Fruit fly (Drosophila melanogaster): ENCODE measurements around the gene CG3345.
A peak's percentile ranks its signal among the peaks of the same experiment; 100 is the strongest.

CG3345 gene

DNA sequence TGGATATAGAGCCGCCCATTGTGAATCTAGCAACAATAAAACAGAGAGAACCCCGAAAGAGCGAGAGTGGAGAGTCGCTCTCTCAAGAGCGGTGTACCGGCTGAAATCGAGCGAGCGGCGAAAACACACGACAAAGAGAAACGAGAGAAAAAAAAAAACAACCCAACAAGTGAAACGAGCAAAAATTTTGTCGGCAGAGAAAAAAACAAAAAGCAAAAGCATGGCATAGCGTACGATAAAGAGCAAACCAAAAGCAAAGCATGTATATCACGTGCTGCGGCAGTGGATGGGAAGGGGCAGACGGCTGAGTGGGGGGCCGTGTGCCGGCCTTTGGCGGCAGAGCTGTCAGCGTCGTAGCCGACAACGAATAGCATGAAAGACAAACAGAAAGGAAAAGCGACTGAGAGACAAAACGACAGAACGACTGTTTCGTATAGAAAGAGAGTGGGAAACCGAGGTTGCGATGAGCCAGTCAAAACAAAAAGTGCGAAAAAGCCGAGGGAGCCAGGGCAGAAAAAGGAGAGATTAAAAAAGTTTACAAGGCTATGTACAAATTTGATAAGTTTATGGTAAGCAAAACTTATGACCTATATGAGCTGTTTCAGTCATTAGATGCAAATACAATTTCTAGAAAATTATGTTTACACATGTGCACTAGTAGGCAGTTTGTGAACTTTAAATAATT is 22.1 kb upstream of the CG3345 start (continued):
- TF ChIP-seq cad (GFP tag; optimal IDR thresholded peaks at IDR 0.05) = peak; percentile 69
- no peak for TF ChIP-seq CG12219 (GFP tag; optimal IDR thresholded peaks at IDR 0.05)
- no peak for TF ChIP-seq odd (GFP tag; optimal IDR thresholded peaks at IDR 0.05)
- TF ChIP-seq fd3F (GFP tag; optimal IDR thresholded peaks at IDR 0.05) = no peak
- no peak for TF ChIP-seq Camta (GFP tag; optimal IDR thresholded peaks at IDR 0.05)
- TF ChIP-seq CG9817 (tag; optimal IDR thresholded peaks at IDR 0.05) = no peak
- no peak for TF ChIP-seq jing (GFP tag; optimal IDR thresholded peaks at IDR 0.05)
- TF ChIP-seq CG7987 (GFP tag; optimal IDR thresholded peaks at IDR 0.05) = peak; percentile 89
- TF ChIP-seq sim (GFP tag; IDR thresholded peaks at IDR 0.05) = no peak
- no peak for TF ChIP-seq CG1647 (GFP tag; optimal IDR thresholded peaks at IDR 0.05)
- no peak for TF ChIP-seq Dad (GFP tag; optimal IDR thresholded peaks at IDR 0.05)
- TF ChIP-seq CG15073 (GFP tag; optimal IDR thresholded peaks at IDR 0.05) = no peak
- no peak for TF ChIP-seq CG4707 (GFP tag; optimal IDR thresholded peaks at IDR 0.05)
- no peak for TF ChIP-seq en (GFP tag; optimal IDR thresholded peaks at IDR 0.05)
- TF ChIP-seq Taf1 (GFP tag; IDR thresholded peaks at IDR 0.05) = no peak
- TF ChIP-seq C15 (GFP tag; IDR thresholded peaks at IDR 0.05) = no peak
- TF ChIP-seq pho (GFP tag; optimal IDR thresholded peaks at IDR 0.05) = no peak
- TF ChIP-seq nmo (GFP tag; optimal IDR thresholded peaks at IDR 0.05) = no peak
- TF ChIP-seq CG8281 (tag; optimal IDR thresholded peaks at IDR 0.05) = no peak
- TF ChIP-seq sna (GFP tag; IDR thresholded peaks at IDR 0.05; ENCODE audit: partially characterized antibody) = peak; percentile 57; the same call in 1 of the 2 replicates
- peak; percentile 54 for TF ChIP-seq CHES-1-like (GFP tag; optimal IDR thresholded peaks at IDR 0.05)
- no peak for TF ChIP-seq CG12071 (GFP tag; optimal IDR thresholded peaks at IDR 0.05)
- no peak for TF ChIP-seq CG9727 (GFP tag; optimal IDR thresholded peaks at IDR 0.05)
- no peak for TF ChIP-seq Hr3 (GFP tag; optimal IDR thresholded peaks at IDR 0.05)
- TF ChIP-seq CG10565 (GFP tag; optimal IDR thresholded peaks at IDR 0.05) = no peak
- no peak for TF ChIP-seq pzg (GFP tag; optimal IDR thresholded peaks at IDR 0.05)
- TF ChIP-seq Abd-B (GFP tag; optimal IDR thresholded peaks at IDR 0.05) = no peak
- TF ChIP-seq pfk (GFP tag; optimal IDR thresholded peaks at IDR 0.05) = no peak
- no peak for TF ChIP-seq CG30020 (tag; optimal IDR thresholded peaks at IDR 0.05)
- no peak for TF ChIP-seq PHDP (tag; optimal IDR thresholded peaks at IDR 0.05)
- no peak for TF ChIP-seq NC2β (GFP tag; optimal IDR thresholded peaks at IDR 0.05)
- TF ChIP-seq CG7786 (GFP tag; optimal IDR thresholded peaks at IDR 0.05) = no peak
- peak; percentile 47; the same call in 1 of the 3 replicates for TF ChIP-seq zen2 (GFP tag; IDR thresholded peaks at IDR 0.05; ENCODE audit: partially characterized antibody)
- TF ChIP-seq shn (GFP tag; optimal IDR thresholded peaks at IDR 0.05) = no peak
- TF ChIP-seq ap (GFP tag; IDR thresholded peaks at IDR 0.05) = no peak
- TF ChIP-seq CG1529 (GFP tag; optimal IDR thresholded peaks at IDR 0.05) = no peak
- TF ChIP-seq CG1602 (GFP tag; optimal IDR thresholded peaks at IDR 0.05) = no peak
- TF ChIP-seq Sox100B (GFP tag; optimal IDR thresholded peaks at IDR 0.05) = no peak
- TF ChIP-seq CG10959 (GFP tag; IDR thresholded peaks at IDR 0.05) = no peak
- no peak for TF ChIP-seq Hr39 (optimal IDR thresholded peaks at IDR 0.05)
- peak; percentile 92 for TF ChIP-seq scrt (GFP tag; optimal IDR thresholded peaks at IDR 0.05)
- TF ChIP-seq CG1832 (GFP tag; optimal IDR thresholded peaks at IDR 0.05) = no peak
- no peak for TF ChIP-seq grn (GFP tag; optimal IDR thresholded peaks at IDR 0.05)
- TF ChIP-seq H15 (GFP tag; IDR thresholded peaks at IDR 0.05) = no peak
- no peak for TF ChIP-seq CG8089 (GFP tag; optimal IDR thresholded peaks at IDR 0.05)
- TF ChIP-seq CG4820 (GFP tag; optimal IDR thresholded peaks at IDR 0.05) = no peak
- no peak for TF ChIP-seq danr (GFP tag; IDR thresholded peaks at IDR 0.05)
- no peak for TF ChIP-seq CG6765 (GFP tag; optimal IDR thresholded peaks at IDR 0.05)
- no peak for TF ChIP-seq crc (GFP tag; optimal IDR thresholded peaks at IDR 0.05)
- peak; percentile 75 for TF ChIP-seq Drgx (GFP tag; IDR thresholded peaks at IDR 0.05)
- TF ChIP-seq CG4854 (GFP tag; optimal IDR thresholded peaks at IDR 0.05) = no peak
